Fruit fly (Drosophila melanogaster): Measurements from ENCODE around the gene Hex-A.

- TF ChIP-seq dpn (GFP tag; optimal IDR thresholded peaks at IDR 0.05) (no peak), sc (optimal IDR thresholded peaks at IDR 0.05) (no peak), sc (GFP tag; optimal IDR thresholded peaks at IDR 0.05) (no peak), CG17912 (GFP tag; optimal IDR thresholded peaks at IDR 0.05) (no peak), dysf (GFP tag; IDR thresholded peaks at IDR 0.05) (no peak), Camta (GFP tag; optimal IDR thresholded peaks at IDR 0.05) (no peak), CG11696 (GFP tag; IDR thresholded peaks at IDR 0.05) (no peak), CG7963 (GFP tag; IDR thresholded peaks at IDR 0.05; ENCODE audit: partially characterized antibody) (no peak), CG10654 (GFP tag; optimal IDR thresholded peaks at IDR 0.05) (no peak), CG3726 (GFP tag; IDR thresholded peaks at IDR 0.05) (no peak), lov (optimal IDR thresholded peaks at IDR 0.05) (no peak), lov (GFP tag; IDR thresholded peaks at IDR 0.05) (no peak), CG13123 (GFP tag; optimal IDR thresholded peaks at IDR 0.05) (no peak), Xrp1 (GFP tag; IDR thresholded peaks at IDR 0.05) (no peak), pum (GFP tag; optimal IDR thresholded peaks at IDR 0.05) (no peak), Myb (GFP tag; optimal IDR thresholded peaks at IDR 0.05) (no peak)
These were observed 563 bp downstream of the Hex-A start for dm6 chrX:9586038-9586437.

All from whole organism, embryonic.